Worm (Caenorhabditis elegans): Measurements from ENCODE around the gene Y94H6A.3.
A peak's percentile ranks its signal among the peaks of the same experiment; 100 is the strongest.

The Y94H6A.3 gene

ce11 chrIV:2676281-2676680 lies at the start of gene Y94H6A.3:
Gene Y94H6A.3, plus strand, starts transcription at chrIV:2676512.
- TF ChIP-seq sox-2 (GFP tag; IDR thresholded peaks at IDR 0.05) (no peak), ceh-30 (tag; optimal IDR thresholded peaks at IDR 0.05) (peak; percentile 40), nhr-11 (tag; optimal IDR thresholded peaks at IDR 0.05) (no peak), ceh-18 (tag; optimal IDR thresholded peaks at IDR 0.05) (no peak), sdc-2 (tag; optimal IDR thresholded peaks at IDR 0.05) (no peak), hlh-6 (tag; optimal IDR thresholded peaks at IDR 0.05) (no peak), pax-1 (tag; optimal IDR thresholded peaks at IDR 0.05) (no peak), unc-3 (GFP tag; conservative IDR thresholded peaks at IDR 0.05) (no peak), unc-3 (tag; optimal IDR thresholded peaks at IDR 0.05) (no peak), tbx-2 (tag; optimal IDR thresholded peaks at IDR 0.05) (no peak), ceh-2 (tag; optimal IDR thresholded peaks at IDR 0.05) (no peak), ceh-9 (tag; optimal IDR thresholded peaks at IDR 0.05) (no peak), ref-2 (tag; optimal IDR thresholded peaks at IDR 0.05) (no peak), ceh-22 (tag; optimal IDR thresholded peaks at IDR 0.05) (no peak), che-1 (tag; optimal IDR thresholded peaks at IDR 0.05) (no peak), ttx-3 (tag; optimal IDR thresholded peaks at IDR 0.05) (no peak), ceh-34 (tag; optimal IDR thresholded peaks at IDR 0.05) (peak; percentile 18), C08G9.2 (tag; optimal IDR thresholded peaks at IDR 0.05) (no peak), sox-4 (tag; optimal IDR thresholded peaks at IDR 0.05) (no peak), pqm-1 (tag; optimal IDR thresholded peaks at IDR 0.05) (no peak), fkh-10 (GFP tag; optimal IDR thresholded peaks at IDR 0.05) (no peak), nfya-1 (tag; optimal IDR thresholded peaks at IDR 0.05) (peak; percentile 74), pha-4 (tag; optimal IDR thresholded peaks at IDR 0.05) (no peak), tbx-7 (tag; optimal IDR thresholded peaks at IDR 0.05) (no peak), unc-86 (tag; optimal IDR thresholded peaks at IDR 0.05) (peak; percentile 20), hlh-15 (tag; optimal IDR thresholded peaks at IDR 0.05) (no peak), zip-5 (tag; optimal IDR thresholded peaks at IDR 0.05) (no peak), madf-2 (tag; optimal IDR thresholded peaks at IDR 0.05) (no peak), Y22D7AL.16 (tag; optimal IDR thresholded peaks at IDR 0.05) (no peak), eyg-1 (tag; optimal IDR thresholded peaks at IDR 0.05) (no peak), fax-1 (tag; optimal IDR thresholded peaks at IDR 0.05) (no peak), pag-3 (tag; optimal IDR thresholded peaks at IDR 0.05; ENCODE audit: borderline replicate concordance) (no peak), lim-6 (tag; optimal IDR thresholded peaks at IDR 0.05) (no peak), ceh-48 (tag; optimal IDR thresholded peaks at IDR 0.05) (no peak), K02D7.2 (tag; optimal IDR thresholded peaks at IDR 0.05) (no peak), F13H6.1 (tag; optimal IDR thresholded peaks at IDR 0.05) (no peak), ztf-16 (tag; optimal IDR thresholded peaks at IDR 0.05) (no peak), hlh-8 (tag; optimal IDR thresholded peaks at IDR 0.05) (no peak), ama-1 (optimal IDR thresholded peaks at IDR 0.05) (no peak), unc-42 (tag; optimal IDR thresholded peaks at IDR 0.05) (peak; percentile 58), dve-1 (tag; optimal IDR thresholded peaks at IDR 0.05) (no peak), pat-9 (tag; optimal IDR thresholded peaks at IDR 0.05) (no peak)

DNA sequence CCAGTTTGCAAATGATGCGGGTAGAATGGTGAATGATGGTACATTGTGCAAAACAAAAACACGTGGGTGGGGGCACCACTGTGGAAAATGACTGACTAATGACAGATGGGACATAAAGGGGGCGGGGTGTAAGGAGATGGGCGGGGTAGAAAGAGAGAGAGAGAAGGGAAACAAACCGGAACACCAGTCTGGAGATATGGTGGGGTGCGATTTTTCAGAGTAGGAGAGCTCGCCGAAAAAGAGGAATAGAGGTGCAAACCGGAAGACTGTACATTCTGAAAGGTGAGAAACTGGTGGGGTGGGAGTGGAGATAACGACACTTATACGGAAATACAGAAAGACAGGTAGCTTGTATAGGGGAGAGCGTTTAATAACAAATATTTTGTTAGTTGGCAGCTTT lies 48.1 kb upstream of the Y94H6A.3 start, which contains the start of gene ngn-1:
TSS of gene ngn-1 (minus strand) at position 101 of the 400 bp plus-strand sequence.
- TF ChIP-seq eyg-1 (tag; optimal IDR thresholded peaks at IDR 0.05) (no peak), gmeb-2 (tag; optimal IDR thresholded peaks at IDR 0.05) (no peak), ztf-16 (tag; optimal IDR thresholded peaks at IDR 0.05) (no peak), lin-11 (tag; optimal IDR thresholded peaks at IDR 0.05) (no peak), pha-2 (tag; optimal IDR thresholded peaks at IDR 0.05) (no peak), unc-55 (GFP tag; optimal IDR thresholded peaks at IDR 0.05) (no peak), ceh-19 (GFP tag; optimal IDR thresholded peaks at IDR 0.05) (no peak), hlh-6 (tag; optimal IDR thresholded peaks at IDR 0.05) (no peak), rnt-1 (tag; optimal IDR thresholded peaks at IDR 0.05) (no peak), ama-1 (optimal IDR thresholded peaks at IDR 0.05) (no peak)
